Fruit fly (Drosophila melanogaster) whole organism, embryonic: ENCODE measurements around the gene CG10862.

ENCODE experiments used
- ATbp ChIP-seq: fragments of 200-800 bp; sonication (Bioruptor generic); optimal IDR thresholded peaks from 2 replicates; lab custom pipeline; 2017; ENCODE audit warnings: missing biosample characterization, mild to moderate bottlenecking, missing genetic modification characterization, missing genetic modification reagents
- C15 ChIP-seq: fragments of 200-800 bp; sonication (Bioruptor generic); IDR thresholded peaks from 3 replicates; pipeline ENCODE4 v1.3.6; 2022; ENCODE audit warnings: missing biosample characterization, missing genetic modification characterization
- CG1024 ChIP-seq: fragments of 200-800 bp; sonication (Bioruptor generic); IDR thresholded peaks from 2 replicates; pipeline ENCODE4 v1.3.6; 2022; ENCODE audit warnings: missing biosample characterization, missing genetic modification characterization
- CG10274 ChIP-seq: fragments of 200-800 bp; sonication (Bioruptor generic); optimal IDR thresholded peaks from 3 replicates; lab custom pipeline; 2017; ENCODE audit warnings: missing biosample characterization, mild to moderate bottlenecking, missing genetic modification characterization
- CG10321 ChIP-seq: fragments of 200-800 bp; sonication (Bioruptor generic); IDR thresholded peaks from 2 replicates; pipeline ENCODE4 v1.3.6; 2022; ENCODE audit warnings: missing biosample characterization, missing genetic modification characterization
- CG13287 ChIP-seq: fragments of 200-800 bp; sonication (Bioruptor generic); IDR thresholded peaks from 2 replicates; pipeline ENCODE4 v1.3.6; 2022; ENCODE audit warnings: missing biosample characterization, missing genetic modification characterization; ENCODE audit not compliant: partially characterized antibody
- CG14050 ChIP-seq: fragments of 200-800 bp; sonication (Bioruptor generic); IDR thresholded peaks from 3 replicates; pipeline ENCODE4 v1.3.6; 2022; ENCODE audit warnings: missing biosample characterization, missing genetic modification characterization
- CG14965 ChIP-seq: fragments of 200-800 bp; sonication (Bioruptor generic); optimal IDR thresholded peaks from 2 replicates; lab custom pipeline; 2016; ENCODE audit warnings: missing biosample characterization, missing genetic modification characterization, borderline replicate concordance
- CG15011 ChIP-seq: fragments of 200-800 bp; sonication (Bioruptor generic); optimal IDR thresholded peaks from 3 replicates; lab custom pipeline; 2018; ENCODE audit warnings: missing biosample characterization, mild to moderate bottlenecking, missing genetic modification characterization
- CG15479 ChIP-seq: fragments of 200-800 bp; sonication (Bioruptor generic); optimal IDR thresholded peaks from 3 replicates; lab custom pipeline; 2019; ENCODE audit warnings: missing biosample characterization, mild to moderate bottlenecking, missing genetic modification characterization, moderate library complexity
- CG18476 ChIP-seq: fragments of 200-800 bp; sonication (Bioruptor generic); optimal IDR thresholded peaks from 2 replicates; lab custom pipeline; 2016; ENCODE audit warnings: missing biosample characterization, mild to moderate bottlenecking, missing genetic modification characterization
- CG2199 ChIP-seq: fragments of 200-800 bp; sonication (Bioruptor generic); IDR thresholded peaks from 3 replicates; pipeline ENCODE4 v1.3.6; 2022; ENCODE audit warnings: missing biosample characterization, missing genetic modification characterization
- CG32772 ChIP-seq: fragments of 200-800 bp; sonication (Bioruptor generic); IDR thresholded peaks from 2 replicates; pipeline ENCODE4 v1.3.6; 2022; ENCODE audit warnings: missing biosample characterization, missing genetic modification characterization
- CG4617 ChIP-seq: fragments of 200-800 bp; sonication (Bioruptor generic); optimal IDR thresholded peaks from 3 replicates; lab custom pipeline; 2016; ENCODE audit warnings: missing biosample characterization, missing genetic modification characterization, borderline replicate concordance
- CG6683 ChIP-seq: fragments of 200-800 bp; sonication (Bioruptor generic); optimal IDR thresholded peaks from 2 replicates; lab custom pipeline; 2017; ENCODE audit warnings: missing biosample characterization, mild to moderate bottlenecking, missing genetic modification characterization, missing genetic modification reagents
- CG7357 ChIP-seq: fragments of 200-800 bp; sonication (Bioruptor generic); IDR thresholded peaks from 3 replicates; pipeline ENCODE4 v1.3.6; 2022; ENCODE audit warnings: missing biosample characterization, missing genetic modification characterization
- CG8281 ChIP-seq: fragments of 200-800 bp; sonication (Bioruptor generic); optimal IDR thresholded peaks from 2 replicates; lab custom pipeline; 2018; ENCODE audit warnings: missing biosample characterization, mild to moderate bottlenecking, missing genetic modification characterization, moderate library complexity
- CG8290 ChIP-seq, 3 experiments: fragments of 200-800 bp; sonication (Bioruptor generic); optimal IDR thresholded peaks; 2 replicates each; lab custom pipeline; 2016 to 2019; ENCODE audit warnings: missing biosample characterization in 3 of 3, missing genetic modification characterization in 3 of 3, mild to moderate bottlenecking in 2 of 3, moderate library complexity in 1 of 3
- E2f1 ChIP-seq: fragments of 200-800 bp; sonication (Bioruptor generic); IDR thresholded peaks from 2 replicates; pipeline ENCODE4 v1.3.6; 2022; ENCODE audit warnings: missing biosample characterization, missing genetic modification characterization
- Fer1 ChIP-seq: fragments of 200-800 bp; sonication (Bioruptor generic); optimal IDR thresholded peaks from 2 replicates; lab custom pipeline; 2017; ENCODE audit warnings: missing biosample characterization, mild to moderate bottlenecking, missing genetic modification characterization
- Gug ChIP-seq: fragments of 200-800 bp; sonication (Bioruptor generic); IDR thresholded peaks from 4 replicates; pipeline ENCODE4 v1.3.6; 2022; ENCODE audit warnings: missing biosample characterization, missing genetic modification characterization
- HLHmδ ChIP-seq: fragments of 200-800 bp; sonication (Bioruptor generic); optimal IDR thresholded peaks from 2 replicates; lab custom pipeline; 2018; ENCODE audit warnings: missing biosample characterization, mild to moderate bottlenecking, missing genetic modification characterization, moderate library complexity
- Hand ChIP-seq: fragments of 200-800 bp; sonication (Bioruptor generic); optimal IDR thresholded peaks from 2 replicates; lab custom pipeline; 2017; ENCODE audit warnings: mild to moderate bottlenecking, missing biosample characterization, missing genetic modification reagents, missing genetic modification characterization
- MBD-R2 ChIP-seq: fragments of 200-800 bp; sonication (Bioruptor generic); IDR thresholded peaks from 2 replicates; pipeline ENCODE4 v1.3.6; 2022; ENCODE audit warnings: missing biosample characterization, missing genetic modification characterization
- MESR4 ChIP-seq: fragments of 200-800 bp; sonication (Bioruptor generic); optimal IDR thresholded peaks from 2 replicates; lab custom pipeline; 2018; ENCODE audit warnings: missing biosample characterization, mild to moderate bottlenecking, missing genetic modification characterization, moderate library complexity
- Myb ChIP-seq: fragments of 200-800 bp; sonication (Bioruptor generic); optimal IDR thresholded peaks from 2 replicates; lab custom pipeline; 2016; ENCODE audit warnings: missing biosample characterization, missing genetic modification characterization
- NC2α ChIP-seq: fragments of 200-800 bp; sonication (Bioruptor generic); optimal IDR thresholded peaks from 2 replicates; lab custom pipeline; 2016; ENCODE audit warnings: missing biosample characterization, missing genetic modification characterization
- NC2β ChIP-seq: fragments of 200-800 bp; sonication (Bioruptor generic); optimal IDR thresholded peaks from 2 replicates; lab custom pipeline; 2016; ENCODE audit warnings: missing biosample characterization, missing genetic modification characterization
- Sox102F ChIP-seq: fragments of 200-800 bp; sonication (Bioruptor generic); optimal IDR thresholded peaks from 2 replicates; lab custom pipeline; 2018; ENCODE audit warnings: missing biosample characterization, mild to moderate bottlenecking, missing genetic modification characterization, moderate library complexity
- Spps ChIP-seq: fragments of 200-800 bp; sonication (Bioruptor generic); optimal IDR thresholded peaks from 2 replicates; lab custom pipeline; 2018; ENCODE audit warnings: missing biosample characterization, mild to moderate bottlenecking, missing genetic modification characterization
- Sry-β ChIP-seq: fragments of 200-800 bp; sonication (Bioruptor generic); optimal IDR thresholded peaks from 2 replicates; lab custom pipeline; 2018; ENCODE audit warnings: missing biosample characterization, mild to moderate bottlenecking, missing genetic modification characterization, moderate library complexity
- Tbp ChIP-seq: fragments of >200 bp; optimal IDR thresholded peaks from 2 replicates; lab custom pipeline; 2018; ENCODE audit warnings: missing biosample characterization, missing genetic modification characterization
- Vsx1 ChIP-seq: fragments of 200-800 bp; sonication (Bioruptor generic); optimal IDR thresholded peaks from 2 replicates; lab custom pipeline; 2017; ENCODE audit warnings: missing biosample characterization, mild to moderate bottlenecking, missing genetic modification characterization, missing genetic modification reagents
- ato ChIP-seq: fragments of 200-800 bp; sonication (Bioruptor generic); IDR thresholded peaks from 2 replicates; pipeline ENCODE4 v1.3.6; 2022; ENCODE audit warnings: missing biosample characterization, missing genetic modification characterization; ENCODE audit not compliant: partially characterized antibody
- chif ChIP-seq, 2 experiments: fragments of 200-800 bp; sonication (Bioruptor generic); optimal IDR thresholded peaks; 3 replicates each; lab custom pipeline; 2016; ENCODE audit warnings: missing biosample characterization in 2 of 2, missing genetic modification characterization in 2 of 2
- crp ChIP-seq, 2 experiments: fragments of 200-800 bp; sonication (Bioruptor generic); optimal IDR thresholded peaks; 2 replicates in 1 of 2; 3 replicates in 1 of 2; lab custom pipeline; 2017; ENCODE audit warnings: missing biosample characterization in 2 of 2, missing genetic modification characterization in 2 of 2, mild to moderate bottlenecking in 1 of 2, moderate library complexity in 1 of 2
- dm ChIP-seq: fragments of 200-800 bp; sonication (Bioruptor generic); optimal IDR thresholded peaks from 3 replicates; lab custom pipeline; 2016; ENCODE audit warnings: missing biosample characterization, missing genetic modification characterization
- dpn ChIP-seq, 2 experiments: fragments of 200-800 bp; sonication (Bioruptor generic); optimal IDR thresholded peaks; 3 replicates each; lab custom pipeline; 2016; ENCODE audit warnings: missing biosample characterization in 2 of 2, missing genetic modification characterization in 2 of 2
- exex ChIP-seq: fragments of 200-800 bp; sonication (Bioruptor generic); optimal IDR thresholded peaks from 4 replicates; lab custom pipeline; 2018; ENCODE audit warnings: missing biosample characterization, mild to moderate bottlenecking, missing genetic modification characterization, moderate library complexity
- gcm ChIP-seq: fragments of 200-800 bp; sonication (Bioruptor generic); optimal IDR thresholded peaks from 2 replicates; lab custom pipeline; 2019; ENCODE audit warnings: missing biosample characterization, mild to moderate bottlenecking, missing genetic modification characterization, moderate library complexity
- hbn ChIP-seq: fragments of 200-800 bp; sonication (Bioruptor generic); IDR thresholded peaks from 2 replicates; pipeline ENCODE4 v1.3.6; 2022; ENCODE audit warnings: missing biosample characterization, missing genetic modification characterization; ENCODE audit not compliant: partially characterized antibody
- ken ChIP-seq: fragments of 200-800 bp; sonication (Bioruptor generic); IDR thresholded peaks from 3 replicates; pipeline ENCODE4 v1.3.6; 2022; ENCODE audit warnings: missing biosample characterization, missing genetic modification characterization
- pan ChIP-seq, 4 experiments: fragments of >200 bp in 3 of 4; fragments of 200-800 bp in 1 of 4; sonication (Bioruptor generic) in 1 of 4; optimal IDR thresholded peaks in 3 of 4; IDR thresholded peaks in 1 of 4; 2 replicates each; pipeline versions ENCODE4 v1.3.6 to Lab custom; 2017 to 2022; ENCODE audit warnings: missing biosample characterization in 2 of 4, missing genetic modification characterization in 2 of 4, mixed read lengths in 1 of 4
- pros ChIP-seq: fragments of 200-800 bp; sonication (Bioruptor generic); optimal IDR thresholded peaks from 3 replicates; lab custom pipeline; 2019; ENCODE audit warnings: missing biosample characterization, mild to moderate bottlenecking, missing genetic modification characterization, moderate library complexity
- sob ChIP-seq: fragments of 200-800 bp; sonication (Bioruptor generic); IDR thresholded peaks from 2 replicates; pipeline ENCODE4 v1.3.6; 2022; ENCODE audit warnings: missing biosample characterization, missing genetic modification characterization
- tll ChIP-seq, 2 experiments: fragments of 200-800 bp in 1 of 2; fragments of >200 bp in 1 of 2; sonication (Bioruptor generic) in 1 of 2; optimal IDR thresholded peaks; 2 replicates each; lab custom pipeline; 2017 to 2019; ENCODE audit warnings: missing biosample characterization in 2 of 2, missing genetic modification characterization in 2 of 2, mild to moderate bottlenecking in 1 of 2, moderate library complexity in 1 of 2
- vfl ChIP-seq: fragments of 200-800 bp; sonication (Bioruptor generic); optimal IDR thresholded peaks from 2 replicates; lab custom pipeline; 2016; ENCODE audit warnings: missing biosample characterization, missing genetic modification characterization

CG10862 gene

dm6 chr3L:3638587-3639312 lies 15.8 kb downstream of the CG10862 start (continued):
- TF ChIP-seq Gug (peak; percentile 41; the same call in 2 of the 4 replicates), CG32772 (peak; percentile 79), chif (GFP tag; optimal IDR thresholded peaks at IDR 0.05; lab: Kevin White, UChicago) (peak in 1 of 2 experiments; percentile 87), CG2199 (GFP tag; lab: Robert Waterston, UW) (no peak), CG14965 (GFP tag; lab: Kevin White, UChicago) (no peak), CG18476 (GFP tag; lab: Kevin White, UChicago) (peak; percentile 55), Myb (GFP tag; lab: Kevin White, UChicago) (peak; percentile 27), NC2β (peak; percentile 79), CG13287 (GFP tag; lab: Robert Waterston, UW) (no peak), ato (no peak), dm (GFP tag; lab: Kevin White, UChicago) (peak; percentile 1), NC2α (GFP tag; lab: Kevin White, UChicago) (no peak), MESR4 (GFP tag; lab: Kevin White, UChicago) (no peak), ken (peak; percentile 85), gcm (peak; percentile 76), pros (no peak), Fer1 (no peak), ATbp (GFP tag; lab: Kevin White, UChicago) (peak; percentile 78), Hand (no peak), exex (tag; lab: Kevin White, UChicago) (no peak), CG8290 (GFP tag; optimal IDR thresholded peaks at IDR 0.05; lab: Kevin White, UChicago) (peak; percentile 75), CG8290 (tag; optimal IDR thresholded peaks at IDR 0.05; lab: Kevin White, UChicago) (peak in 1 of 2 experiments; percentile 34), E2f1 (peak; percentile 53), CG6683 (GFP tag; lab: Kevin White, UChicago) (peak; percentile 26), pan (optimal IDR thresholded peaks at IDR 0.05; lab: Kevin White, UChicago) (no peak), pan (GFP tag; optimal IDR thresholded peaks at IDR 0.05 in 1 of 2, IDR thresholded peaks at IDR 0.05 in 1 of 2) (peak in 1 of 2 experiments; percentile 59), CG1024 (GFP tag; lab: Robert Waterston, UW) (peak; percentile 47; the same call in 1 of the 2 replicates), Tbp (GFP tag; lab: Kevin White, UChicago) (no peak), MBD-R2 (GFP tag; lab: Robert Waterston, UW) (no peak), crp (GFP tag; optimal IDR thresholded peaks at IDR 0.05; lab: Kevin White, UChicago) (peak in 1 of 2 experiments; percentile 30), Sry-β (no peak), HLHmδ (peak; percentile 1), Sox102F (GFP tag; lab: Kevin White, UChicago) (peak; percentile 85), CG10274 (no peak), CG7357 (peak; percentile 71), Vsx1 (peak; percentile 66), CG15011 (peak; percentile 12), CG14050 (0 out of 3 replicates have a peak, but pooled peaks have one; percentile 33), hbn (GFP tag; lab: Robert Waterston, UW) (no peak), CG8281 (peak; percentile 65), dpn (GFP tag; optimal IDR thresholded peaks at IDR 0.05; lab: Kevin White, UChicago) (peak; percentile 65 to 80), CG15479 (GFP tag; lab: Kevin White, UChicago) (no peak), CG4617 (GFP tag; lab: Kevin White, UChicago) (peak; percentile 43), Spps (peak; percentile 77), vfl (GFP tag; lab: Kevin White, UChicago) (peak; percentile 1), CG10321 (GFP tag; lab: Robert Waterston, UW) (no peak), sob (GFP tag; lab: Robert Waterston, UW) (peak; percentile 36; the same call in 1 of the 2 replicates), tll (GFP tag; optimal IDR thresholded peaks at IDR 0.05; lab: Kevin White, UChicago) (peak in 1 of 2 experiments; percentile 76), C15 (no peak)
